Fruit fly (Drosophila melanogaster): ENCODE results near the gene CG13004.
A peak's percentile ranks its signal among the peaks of the same experiment; 100 is the strongest.

CG13004 gene

dm6 chrX:16781055-16781454, 54.3 kb downstream of the CG13004 start (continued):
- TF ChIP-seq eyg (GFP tag; optimal IDR thresholded peaks at IDR 0.05) (peak; percentile 42), Gsc (GFP tag; IDR thresholded peaks at IDR 0.05) (no peak), az2 (GFP tag; optimal IDR thresholded peaks at IDR 0.05) (no peak), vnd (GFP tag; IDR thresholded peaks at IDR 0.05; ENCODE audit: partially characterized antibody) (no peak), CG11093 (GFP tag; IDR thresholded peaks at IDR 0.05) (no peak), CG8765 (GFP tag; IDR thresholded peaks at IDR 0.05) (no peak), Side (GFP tag; optimal IDR thresholded peaks at IDR 0.05) (peak; percentile 24), Deaf1 (tag; optimal IDR thresholded peaks at IDR 0.05) (no peak), nerfin-2 (GFP tag; IDR thresholded peaks at IDR 0.05; ENCODE audit: partially characterized antibody) (no peak), yki (optimal IDR thresholded peaks at IDR 0.05) (no peak), CG10431 (GFP tag; optimal IDR thresholded peaks at IDR 0.05) (no peak), sqz (GFP tag; optimal IDR thresholded peaks at IDR 0.05) (no peak), CG8359 (GFP tag; optimal IDR thresholded peaks at IDR 0.05; ENCODE audit: borderline replicate concordance) (no peak), CG7556 (GFP tag; optimal IDR thresholded peaks at IDR 0.05) (no peak), CG16815 (GFP tag; optimal IDR thresholded peaks at IDR 0.05) (no peak), eve (GFP tag; optimal IDR thresholded peaks at IDR 0.05) (no peak), CG43689 (GFP tag; IDR thresholded peaks at IDR 0.05) (no peak), Mad (GFP tag; optimal IDR thresholded peaks at IDR 0.05) (no peak), CG16779 (GFP tag; IDR thresholded peaks at IDR 0.05) (no peak), org-1 (GFP tag; optimal IDR thresholded peaks at IDR 0.05) (peak; percentile 3), CG7839 (tag; optimal IDR thresholded peaks at IDR 0.05) (peak; percentile 37), CG6813 (GFP tag; optimal IDR thresholded peaks at IDR 0.05) (no peak), CG3407 (GFP tag; optimal IDR thresholded peaks at IDR 0.05) (no peak), Ravus (GFP tag; IDR thresholded peaks at IDR 0.05) (no peak), zfh2 (GFP tag; optimal IDR thresholded peaks at IDR 0.05) (peak; percentile 41), emc (GFP tag; optimal IDR thresholded peaks at IDR 0.05) (no peak), Abd-B (GFP tag; optimal IDR thresholded peaks at IDR 0.05) (no peak), Nf-YA (GFP tag; IDR thresholded peaks at IDR 0.05) (no peak), CG32767 (GFP tag; IDR thresholded peaks at IDR 0.05) (no peak), nerfin-1 (tag; optimal IDR thresholded peaks at IDR 0.05) (no peak), ind (GFP tag; optimal IDR thresholded peaks at IDR 0.05) (peak; percentile 9), bowl (GFP tag; IDR thresholded peaks at IDR 0.05) (no peak), CkIIα-i1 (GFP tag; IDR thresholded peaks at IDR 0.05) (no peak), Doc2 (GFP tag; IDR thresholded peaks at IDR 0.05) (no peak), Hr3 (GFP tag; optimal IDR thresholded peaks at IDR 0.05) (no peak), CG10462 (GFP tag; optimal IDR thresholded peaks at IDR 0.05) (no peak), stc (GFP tag; IDR thresholded peaks at IDR 0.05) (no peak), CG7928 (GFP tag; optimal IDR thresholded peaks at IDR 0.05) (no peak), Bgb (GFP tag; IDR thresholded peaks at IDR 0.05; ENCODE audit: partially characterized antibody) (no peak), grn (GFP tag; optimal IDR thresholded peaks at IDR 0.05) (no peak), HLH3B (GFP tag; IDR thresholded peaks at IDR 0.05) (no peak), Med (GFP tag) (peak; percentile 88), Xbp1 (GFP tag; optimal IDR thresholded peaks at IDR 0.05) (no peak), Stat92E (GFP tag; optimal IDR thresholded peaks at IDR 0.05) (no peak), trh (GFP tag; optimal IDR thresholded peaks at IDR 0.05) (no peak), CG18476 (GFP tag; optimal IDR thresholded peaks at IDR 0.05) (no peak), br (optimal IDR thresholded peaks at IDR 0.05) (no peak), CG30020 (tag; optimal IDR thresholded peaks at IDR 0.05) (no peak), CG30431 (GFP tag; optimal IDR thresholded peaks at IDR 0.05) (no peak), seq (GFP tag; IDR thresholded peaks at IDR 0.05) (peak; percentile 27; the same call in 1 of the 2 replicates), insv (GFP tag; optimal IDR thresholded peaks at IDR 0.05) (no peak), MTF-1 (GFP tag; optimal IDR thresholded peaks at IDR 0.05; ENCODE audit: borderline replicate concordance) (no peak), Taf1 (GFP tag; IDR thresholded peaks at IDR 0.05) (no peak)

Measured in whole organism, embryonic.